Worm (Caenorhabditis elegans): ENCODE measurements around the gene T05C12.8.

Gene T05C12.8

DNA sequence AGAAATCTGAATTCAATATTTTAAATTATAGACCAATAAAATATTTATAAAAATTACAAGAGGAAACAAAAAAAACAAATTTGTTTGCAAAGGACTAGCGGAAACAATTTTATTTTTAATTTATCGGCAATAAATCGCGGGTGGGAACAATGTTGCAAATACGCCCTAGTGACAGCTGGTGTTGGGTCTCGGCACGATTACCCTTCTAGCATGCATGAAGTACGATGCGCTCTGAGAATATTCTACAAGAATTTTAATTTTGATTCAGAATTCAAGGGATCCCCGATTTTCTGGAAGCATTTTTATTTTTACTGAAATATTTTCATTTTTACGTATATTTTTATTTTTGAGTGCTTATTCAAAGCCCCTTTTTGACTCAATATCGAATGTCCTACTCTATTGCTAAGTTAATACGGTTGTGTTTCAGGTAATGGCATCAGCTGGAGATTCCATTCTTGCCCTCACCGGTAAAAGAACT is 5.3 kb downstream of the T05C12.8 start, which contains the start of the genes mig-5 and cct-1:
Gene mig-5, minus strand, starts transcription at position 8 of the 478 bp plus-strand sequence.
Gene cct-1, plus strand, starts transcription at position 428 of the 478 bp plus-strand sequence.
- peak; percentile 91 for TF ChIP-seq ceh-82 (tag; optimal IDR thresholded peaks at IDR 0.05)
- TF ChIP-seq elt-1 (tag; optimal IDR thresholded peaks at IDR 0.05) = peak; percentile 16
- TF ChIP-seq egl-27 (tag; optimal IDR thresholded peaks at IDR 0.05) = peak; percentile 91
- peak; percentile 63 for TF ChIP-seq skn-1 (tag; optimal IDR thresholded peaks at IDR 0.05)
- TF ChIP-seq lin-39 (tag; optimal IDR thresholded peaks at IDR 0.05) = no peak
- TF ChIP-seq Y55F3AM.14 (GFP tag; optimal IDR thresholded peaks at IDR 0.05) = peak; percentile 71
- peak; percentile 9 for TF ChIP-seq alr-1 (tag; optimal IDR thresholded peaks at IDR 0.05)
- TF ChIP-seq nhr-25 (tag; optimal IDR thresholded peaks at IDR 0.05) = peak; percentile 99
- peak; percentile 97 for TF ChIP-seq lin-13 (GFP tag; optimal IDR thresholded peaks at IDR 0.05)
- TF ChIP-seq nhr-11 (tag; optimal IDR thresholded peaks at IDR 0.05) = peak; percentile 48
- no peak for TF ChIP-seq elt-3 (tag; optimal IDR thresholded peaks at IDR 0.05)
- TF ChIP-seq crh-2 (tag; optimal IDR thresholded peaks at IDR 0.05) = peak; percentile 99
- TF ChIP-seq F13H6.1 (tag; optimal IDR thresholded peaks at IDR 0.05) = peak; percentile 96
- TF ChIP-seq dmd-4 (tag; optimal IDR thresholded peaks at IDR 0.05) = peak; percentile 41
- peak; percentile 98 for TF ChIP-seq gmeb-1 (tag; optimal IDR thresholded peaks at IDR 0.05)
- TF ChIP-seq mdl-1 (tag; optimal IDR thresholded peaks at IDR 0.05) = peak in 1 of 2 experiments; percentile 78
- TF ChIP-seq unc-39 (tag; optimal IDR thresholded peaks at IDR 0.05) = no peak
- TF ChIP-seq nhr-12 (tag; optimal IDR thresholded peaks at IDR 0.05) = peak; percentile 42
- no peak for TF ChIP-seq aly-2 (tag; optimal IDR thresholded peaks at IDR 0.05)
- peak; percentile 50 for TF ChIP-seq mbf-1 (tag; optimal IDR thresholded peaks at IDR 0.05)
- TF ChIP-seq unc-55 (GFP tag; optimal IDR thresholded peaks at IDR 0.05) = peak; percentile 100
- peak; percentile 94 for TF ChIP-seq zag-1 (tag; optimal IDR thresholded peaks at IDR 0.05)
- TF ChIP-seq nhr-237 (tag; optimal IDR thresholded peaks at IDR 0.05) = peak; percentile 84
- no peak for TF ChIP-seq peb-1 (tag; optimal IDR thresholded peaks at IDR 0.05)
- TF ChIP-seq ztf-1 (GFP tag; conservative IDR thresholded peaks at IDR 0.05) = no peak
- TF ChIP-seq nhr-10 (tag; optimal IDR thresholded peaks at IDR 0.05) = peak; percentile 85
- peak; percentile 90 for TF ChIP-seq snpc-4 (tag; optimal IDR thresholded peaks at IDR 0.05)
- TF ChIP-seq nhr-21 (tag; optimal IDR thresholded peaks at IDR 0.05) = peak; percentile 97
- no peak for TF ChIP-seq nhr-23 (tag; optimal IDR thresholded peaks at IDR 0.05)
- peak; percentile 51 for TF ChIP-seq ztf-11 (tag; optimal IDR thresholded peaks at IDR 0.05)
- TF ChIP-seq C34F6.9 (tag; optimal IDR thresholded peaks at IDR 0.05) = peak; percentile 99
- peak; percentile 75 for TF ChIP-seq blmp-1 (tag; optimal IDR thresholded peaks at IDR 0.05; ENCODE audit: insufficient read depth)
- TF ChIP-seq sma-3 (GFP tag; optimal IDR thresholded peaks at IDR 0.05) = peak; percentile 98
- peak; percentile 99 to 100 for TF ChIP-seq lsy-2 (tag; optimal IDR thresholded peaks at IDR 0.05)
- TF ChIP-seq sem-4 (tag; optimal IDR thresholded peaks at IDR 0.05) = peak; percentile 99
- TF ChIP-seq unc-62 (GFP tag; optimal IDR thresholded peaks at IDR 0.05) = peak; percentile 89
- TF ChIP-seq nhr-6 (tag; optimal IDR thresholded peaks at IDR 0.05) = peak; percentile 97
- TF ChIP-seq R02D3.7 (tag; optimal IDR thresholded peaks at IDR 0.05) = peak; percentile 83
- TF ChIP-seq ama-1 (optimal IDR thresholded peaks at IDR 0.05) = peak; percentile 41
- TF ChIP-seq mab-5 (tag; optimal IDR thresholded peaks at IDR 0.05) = peak; percentile 97
- peak; percentile 98 for TF ChIP-seq lin-11 (tag; optimal IDR thresholded peaks at IDR 0.05)
- TF ChIP-seq nhr-77 (tag; optimal IDR thresholded peaks at IDR 0.05) = peak; percentile 86
- TF ChIP-seq ztf-4 (tag; optimal IDR thresholded peaks at IDR 0.05) = peak; percentile 98
- TF ChIP-seq sma-9 (GFP tag; optimal IDR thresholded peaks at IDR 0.05) = peak; percentile 98
- TF ChIP-seq sma-9 (tag; optimal IDR thresholded peaks at IDR 0.05) = no peak
- TF ChIP-seq fos-1 (tag; optimal IDR thresholded peaks at IDR 0.05) = peak; percentile 90
- TF ChIP-seq ZK546.5 (tag; optimal IDR thresholded peaks at IDR 0.05) = peak; percentile 90
- TF ChIP-seq nhr-129 (tag; optimal IDR thresholded peaks at IDR 0.05) = peak; percentile 94
- TF ChIP-seq ceh-16 (tag; optimal IDR thresholded peaks at IDR 0.05) = peak; percentile 92
